Fruit fly (Drosophila melanogaster): ENCODE measurements around the gene Blos2.

The Blos2 gene

DNA sequence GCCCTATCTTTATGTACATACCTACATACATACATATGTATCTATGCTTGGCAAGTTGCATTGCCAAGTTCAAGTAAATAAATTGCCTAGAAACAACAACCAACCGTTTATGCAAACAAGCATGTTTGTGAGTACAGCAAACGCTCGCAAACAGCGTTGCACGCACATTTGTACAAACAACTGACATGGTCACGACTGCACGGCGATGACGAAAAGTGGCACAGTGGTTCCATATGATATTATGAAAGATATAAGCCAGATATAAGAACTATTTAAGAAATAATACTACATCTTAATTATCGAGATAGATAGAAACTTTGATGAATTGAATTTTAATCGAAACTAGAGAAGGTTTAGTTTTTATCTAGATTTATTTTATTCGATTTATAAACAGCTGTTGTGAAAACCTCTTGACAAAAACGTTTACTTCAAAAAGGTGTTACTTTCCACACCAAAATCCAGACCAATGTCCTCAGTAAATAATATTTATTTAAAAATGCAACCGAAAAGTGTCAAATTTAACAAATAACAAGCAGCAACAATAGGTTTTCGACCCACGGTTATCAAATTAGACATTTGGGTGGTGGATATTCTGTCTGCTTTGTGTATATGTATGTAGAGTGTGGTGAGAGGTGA, 28.6 kb downstream of the Blos2 start (continued):
- TF ChIP-seq bowl (GFP tag; IDR thresholded peaks at IDR 0.05) (no peak), sim (GFP tag; IDR thresholded peaks at IDR 0.05) (peak; percentile 71), pzg (GFP tag; optimal IDR thresholded peaks at IDR 0.05) (no peak), az2 (GFP tag; optimal IDR thresholded peaks at IDR 0.05) (peak; percentile 95), vfl (GFP tag; optimal IDR thresholded peaks at IDR 0.05) (peak; percentile 29), CG9932 (GFP tag; IDR thresholded peaks at IDR 0.05) (peak; percentile 41; the same call in 1 of the 2 replicates), CG6813 (GFP tag; optimal IDR thresholded peaks at IDR 0.05) (peak; percentile 85), CG32767 (GFP tag; IDR thresholded peaks at IDR 0.05) (peak; percentile 74), Kr (GFP tag; optimal IDR thresholded peaks at IDR 0.05) (peak; percentile 88), Bteb2 (GFP tag; optimal IDR thresholded peaks at IDR 0.05) (peak; percentile 82), D19A (tag; optimal IDR thresholded peaks at IDR 0.05) (peak; percentile 93), chn (GFP tag; optimal IDR thresholded peaks at IDR 0.05) (peak; percentile 84), unc-4 (GFP tag; IDR thresholded peaks at IDR 0.05; ENCODE audit: partially characterized antibody) (no peak), CG33213 (GFP tag; optimal IDR thresholded peaks at IDR 0.05) (peak; percentile 79), CG8281 (tag; optimal IDR thresholded peaks at IDR 0.05) (peak; percentile 66), ham (GFP tag; IDR thresholded peaks at IDR 0.05) (no peak), wor (GFP tag; IDR thresholded peaks at IDR 0.05) (peak; percentile 86), dati (GFP tag; IDR thresholded peaks at IDR 0.05) (peak; percentile 51; the same call in 1 of the 2 replicates), Atf-2 (GFP tag; optimal IDR thresholded peaks at IDR 0.05) (peak; percentile 88), CG2199 (GFP tag; IDR thresholded peaks at IDR 0.05) (peak; percentile 61; the same call in 2 of the 3 replicates), Mrtf (GFP tag; IDR thresholded peaks at IDR 0.05) (peak; percentile 53; the same call in 1 of the 3 replicates), prd (optimal IDR thresholded peaks at IDR 0.05) (no peak), prd (GFP tag; IDR thresholded peaks at IDR 0.05) (peak; percentile 85), maf-S (GFP tag; optimal IDR thresholded peaks at IDR 0.05) (peak; percentile 41), Blimp-1 (GFP tag; optimal IDR thresholded peaks at IDR 0.05) (peak; percentile 78), Ets65A (GFP tag) (peak; percentile 96), fd96Cb (tag; optimal IDR thresholded peaks at IDR 0.05) (peak; percentile 89), bcd (GFP tag; optimal IDR thresholded peaks at IDR 0.05) (peak; percentile 88), Spps (tag; optimal IDR thresholded peaks at IDR 0.05) (peak; percentile 53), inv (GFP tag; IDR thresholded peaks at IDR 0.05; ENCODE audit: partially characterized antibody) (no peak; the same call in 1 of the 2 replicates), CG3163 (GFP tag; optimal IDR thresholded peaks at IDR 0.05) (peak; percentile 59), dm (GFP tag; optimal IDR thresholded peaks at IDR 0.05) (peak; percentile 75), CG2116 (GFP tag; optimal IDR thresholded peaks at IDR 0.05) (peak; percentile 81), Dip3 (GFP tag; optimal IDR thresholded peaks at IDR 0.05) (peak; percentile 35), exex (tag; optimal IDR thresholded peaks at IDR 0.05) (no peak), Doc2 (GFP tag; IDR thresholded peaks at IDR 0.05) (peak; percentile 49; the same call in 1 of the 2 replicates), tna (GFP tag; IDR thresholded peaks at IDR 0.05; ENCODE audit: partially characterized antibody) (no peak), CG11247 (GFP tag; IDR thresholded peaks at IDR 0.05) (peak; percentile 58; the same call in 1 of the 2 replicates), H15 (GFP tag; IDR thresholded peaks at IDR 0.05) (peak; percentile 49), CG42726 (GFP tag; IDR thresholded peaks at IDR 0.05; ENCODE audit: partially characterized antibody) (no peak), CG11504 (tag; optimal IDR thresholded peaks at IDR 0.05) (peak; percentile 96), CG17328 (GFP tag; IDR thresholded peaks at IDR 0.05) (peak; percentile 70), gfzf (GFP tag; optimal IDR thresholded peaks at IDR 0.05) (no peak), sna (GFP tag; IDR thresholded peaks at IDR 0.05; ENCODE audit: partially characterized antibody) (no peak), dpn (GFP tag; optimal IDR thresholded peaks at IDR 0.05) (peak; percentile 73 to 88), Hr39 (optimal IDR thresholded peaks at IDR 0.05) (no peak), Max (GFP tag; optimal IDR thresholded peaks at IDR 0.05) (peak; percentile 93), C15 (GFP tag; IDR thresholded peaks at IDR 0.05) (0 out of 3 replicates have a peak, but pooled peaks have one; percentile 39), croc (GFP tag; conservative IDR thresholded peaks at IDR 0.05) (peak; percentile 68), Nf-YA (GFP tag; IDR thresholded peaks at IDR 0.05) (peak; percentile 82)
